Worm (Caenorhabditis elegans) whole organism, mixed stage, embryonic: Measurements from ENCODE around the gene cyn-17.

ENCODE experiments used
- ceh-39 ChIP-seq: fragments of 150-350 bp; optimal IDR thresholded peaks from 2 replicates; lab custom pipeline; 2014; ENCODE audit warnings: missing biosample characterization, missing genetic modification characterization
- lin-13 ChIP-seq: fragments of 150-350 bp; optimal IDR thresholded peaks from 2 replicates; lab custom pipeline; 2014; ENCODE audit warnings: missing biosample characterization, missing genetic modification characterization
- mab-5 ChIP-seq: fragments of 150-350 bp; optimal IDR thresholded peaks from 2 replicates; lab custom pipeline; 2014; ENCODE audit warnings: missing biosample characterization, missing genetic modification characterization
- sem-2 ChIP-seq: fragments of 200-800 bp; sonication (Bioruptor generic); optimal IDR thresholded peaks from 2 replicates; lab custom pipeline; 2018; ENCODE audit warnings: mild to moderate bottlenecking, missing genetic modification characterization, missing compliant biosample characterization
- snpc-4 ChIP-seq: fragments of 150-350 bp; optimal IDR thresholded peaks from 2 replicates; lab custom pipeline; 2014; ENCODE audit warnings: missing biosample characterization, missing genetic modification characterization
- unc-120 ChIP-seq: sonication (generic microtip); optimal IDR thresholded peaks from 2 replicates; lab custom pipeline; 2017; ENCODE audit warnings: missing genetic modification characterization, missing compliant biosample characterization; ENCODE audit not compliant: poor library complexity, severe bottlenecking
- unc-39 ChIP-seq: fragments of 150-350 bp; optimal IDR thresholded peaks from 2 replicates; lab custom pipeline; 2014; ENCODE audit warnings: missing biosample characterization, missing genetic modification characterization

- no peak for TF ChIP-seq lin-13 (tag; lab: Kevin White, UChicago)
- TF ChIP-seq mab-5 (tag; lab: Kevin White, UChicago), result no peak
- TF ChIP-seq unc-120 (tag; lab: Kevin White, UChicago), result no peak
- TF ChIP-seq unc-39 (tag; lab: Kevin White, UChicago), result no peak
- TF ChIP-seq sem-2, result no peak
- no peak for TF ChIP-seq ceh-39 (tag; lab: Kevin White, UChicago)
- TF ChIP-seq snpc-4 (tag; lab: Kevin White, UChicago), result no peak
These were observed 43.3 kb upstream of the cyn-17 start, which contains the start of gene C53A3.3 for ce11 chrV:5756193-5756592.
